Worm (Caenorhabditis elegans): ENCODE measurements around the gene perm-4.

- no peak for TF ChIP-seq ceh-16 (tag; optimal IDR thresholded peaks at IDR 0.05)
- TF ChIP-seq aly-2 (tag; optimal IDR thresholded peaks at IDR 0.05): no peak
- TF ChIP-seq ceh-28 (tag; optimal IDR thresholded peaks at IDR 0.05): no peak
- no peak for TF ChIP-seq nhr-237 (tag; optimal IDR thresholded peaks at IDR 0.05)
- no peak for TF ChIP-seq nhr-23 (tag; optimal IDR thresholded peaks at IDR 0.05)
- TF ChIP-seq nhr-77 (tag; optimal IDR thresholded peaks at IDR 0.05): no peak
- TF ChIP-seq nhr-11 (tag; optimal IDR thresholded peaks at IDR 0.05): no peak
These were observed 19.8 kb downstream of the perm-4 start for ce11 chrIV:1105104-1105503.
